Fruit fly (Drosophila melanogaster) whole organism, wandering third instar larva: ENCODE measurements around the gene Lrrk.

Experiments
- CG32264 ChIP-seq: fragments of 200-800 bp; sonication (Bioruptor generic); optimal IDR thresholded peaks from 2 replicates; lab custom pipeline; 2016; ENCODE audit warnings: missing biosample characterization, missing genetic modification characterization
- HLH106 ChIP-seq: fragments of 200-800 bp; optimal IDR thresholded peaks from 3 replicates; lab custom pipeline; 2019; ENCODE audit warnings: missing biosample characterization, mild to moderate bottlenecking, missing genetic modification characterization, moderate library complexity
- br ChIP-seq: fragments of 200-800 bp; sonication (Bioruptor generic); optimal IDR thresholded peaks from 2 replicates; lab custom pipeline; 2016; ENCODE audit warnings: missing biosample characterization, missing genetic modification characterization
- dsf ChIP-seq: sonication (Bioruptor generic); optimal IDR thresholded peaks from 2 replicates; lab custom pipeline; 2016; ENCODE audit warnings: missing biosample characterization, missing genetic modification characterization, borderline replicate concordance
- fru ChIP-seq: fragments of 200-800 bp; sonication (Bioruptor generic); optimal IDR thresholded peaks from 3 replicates; lab custom pipeline; 2016; ENCODE audit warnings: missing biosample characterization, mild to moderate bottlenecking, missing genetic modification characterization
- pan ChIP-seq: fragments of >200 bp; optimal IDR thresholded peaks from 2 replicates; lab custom pipeline; 2017
- sage ChIP-seq: fragments of 200-800 bp; sonication (Bioruptor generic); optimal IDR thresholded peaks from 2 replicates; lab custom pipeline; 2016; ENCODE audit warnings: missing biosample characterization, mild to moderate bottlenecking, missing genetic modification characterization
- sv ChIP-seq: fragments of 200-800 bp; sonication (Bioruptor generic); optimal IDR thresholded peaks from 3 replicates; lab custom pipeline; 2016; ENCODE audit warnings: missing biosample characterization, missing genetic modification characterization
- usp ChIP-seq: fragments of >200 bp; optimal IDR thresholded peaks from 2 replicates; lab custom pipeline; 2017; ENCODE audit warnings: missing biosample characterization, missing genetic modification characterization

DNA sequence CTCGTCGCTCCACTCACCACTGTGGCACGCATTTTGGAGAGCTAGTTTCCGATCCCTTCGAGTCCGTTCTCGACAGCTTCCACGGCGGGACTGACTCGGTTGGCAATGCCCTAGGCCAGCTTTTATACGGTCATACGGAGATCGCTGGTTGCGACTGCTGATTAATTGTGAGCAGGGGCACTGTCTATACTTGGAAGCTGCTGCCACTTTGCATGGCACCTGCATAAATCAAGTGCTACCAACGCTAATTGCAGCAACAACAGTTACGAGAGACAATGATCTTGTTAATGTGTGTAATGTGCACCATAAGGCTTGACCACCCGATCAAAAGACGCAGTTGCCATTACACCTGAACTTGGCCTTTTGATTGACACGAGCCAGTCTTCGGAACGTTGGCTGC is 42.0 kb downstream of the Lrrk start, which contains the start of gene CG4000:
- TF ChIP-seq usp (GFP tag; lab: Kevin White, UChicago) (no peak), CG32264 (GFP tag; lab: Kevin White, UChicago) (no peak), br (GFP tag; lab: Kevin White, UChicago) (no peak), pan (lab: Kevin White, UChicago) (no peak), sv (no peak), fru (GFP tag; lab: Kevin White, UChicago) (no peak), HLH106 (tag; lab: Kevin White, UChicago) (no peak), sage (GFP tag; lab: Kevin White, UChicago) (no peak), dsf (GFP tag; lab: Kevin White, UChicago) (no peak)
